Worm (Caenorhabditis elegans) whole organism, young adult: ENCODE data around the gene grd-2.

Experiments used
- B0035.1 ChIP-seq: sonication (generic microtip); optimal IDR thresholded peaks from 2 replicates; lab custom pipeline; 2016; ENCODE audit warnings: missing genetic modification characterization, mild to moderate bottlenecking, missing compliant biosample characterization, missing genotype, missing genetic modification reagents
- akir-1 ChIP-seq: fragments of 200-800 bp; sonication (Bioruptor generic); optimal IDR thresholded peaks from 2 replicates; lab custom pipeline; 2018; ENCODE audit warnings: mild to moderate bottlenecking, missing genetic modification characterization, moderate library complexity, missing compliant biosample characterization
- aptf-2 ChIP-seq: fragments of 200-800 bp; sonication (Bioruptor generic); conservative IDR thresholded peaks from 2 replicates; pipeline ENCODE4 v1.3.6; 2022; ENCODE audit warnings: missing genetic modification reagents, missing genetic modification characterization, missing compliant biosample characterization
- attf-6 ChIP-seq: fragments of 200-800 bp; sonication (Bioruptor generic); IDR thresholded peaks from 2 replicates; pipeline ENCODE4 v1.3.6; 2022; ENCODE audit warnings: missing genetic modification reagents, missing genetic modification characterization, missing compliant biosample characterization
- dpff-1 ChIP-seq: sonication (generic microtip); optimal IDR thresholded peaks from 2 replicates; lab custom pipeline; 2017; ENCODE audit warnings: mild to moderate bottlenecking, missing genetic modification characterization, missing compliant biosample characterization
- egl-18 ChIP-seq: fragments of 200-800 bp; sonication (Bioruptor generic); IDR thresholded peaks from 2 replicates; pipeline ENCODE4 v1.3.6; 2022; ENCODE audit warnings: missing genetic modification reagents, missing genetic modification characterization, missing compliant biosample characterization
- fkh-3 ChIP-seq: sonication (generic microtip); optimal IDR thresholded peaks from 2 replicates; lab custom pipeline; 2016; ENCODE audit warnings: mild to moderate bottlenecking, missing genetic modification characterization, missing compliant biosample characterization
- madf-10 ChIP-seq: sonication (generic microtip); optimal IDR thresholded peaks from 2 replicates; lab custom pipeline; 2016; ENCODE audit warnings: mild to moderate bottlenecking, missing genetic modification characterization, missing compliant biosample characterization
- nfya-1 ChIP-seq: sonication (generic microtip); optimal IDR thresholded peaks from 2 replicates; lab custom pipeline; 2017; ENCODE audit warnings: antibody characterized with exemption, missing compliant biosample characterization, missing genetic modification characterization, borderline replicate concordance; ENCODE audit not compliant: insufficient read depth
- nhr-80 ChIP-seq: sonication (generic microtip); optimal IDR thresholded peaks from 2 replicates; lab custom pipeline; 2016; ENCODE audit warnings: missing genetic modification characterization, missing compliant biosample characterization
- snpc-4 ChIP-seq, 5 experiments: fragments of 150-350 bp in 1 of 5; sonication (generic microtip) in 4 of 5; optimal IDR thresholded peaks; 2 replicates each; lab custom pipeline; 2014 to 2018; ENCODE audit warnings: missing genetic modification characterization in 5 of 5, missing biosample characterization in 3 of 5, antibody characterized with exemption in 2 of 5, mild to moderate bottlenecking in 2 of 5, missing compliant biosample characterization in 2 of 5, missing genotype in 2 of 5, moderate library complexity in 2 of 5, missing genetic modification reagents in 1 of 5
- tlf-1 ChIP-seq: fragments of 200-800 bp; sonication (Bioruptor generic); optimal IDR thresholded peaks from 2 replicates; lab custom pipeline; 2018; ENCODE audit warnings: mild to moderate bottlenecking, missing genetic modification characterization, missing compliant biosample characterization

- TF ChIP-seq dpff-1 (tag; lab: Kevin White, UChicago) = no peak
- TF ChIP-seq fkh-3 (tag; lab: Kevin White, UChicago) = no peak
- TF ChIP-seq attf-6 (GFP tag; lab: Robert Waterston, UW) = no peak
- no peak for TF ChIP-seq B0035.1 (tag; lab: Kevin White, UChicago)
- no peak for TF ChIP-seq snpc-4 (GFP tag; optimal IDR thresholded peaks at IDR 0.05; lab: Kevin White, UChicago)
- no peak for TF ChIP-seq snpc-4 (tag; optimal IDR thresholded peaks at IDR 0.05; lab: Kevin White, UChicago)
- TF ChIP-seq tlf-1 (GFP tag; lab: Kevin White, UChicago) = no peak
- no peak for TF ChIP-seq aptf-2
- TF ChIP-seq nhr-80 = no peak
- TF ChIP-seq egl-18 (GFP tag; lab: Robert Waterston, UW) = no peak
- no peak for TF ChIP-seq nfya-1 (tag; lab: Kevin White, UChicago)
- no peak for TF ChIP-seq madf-10
- TF ChIP-seq akir-1 (GFP tag; lab: Kevin White, UChicago) = no peak
These were observed 14.8 kb upstream of the grd-2 start, which contains the start of gene F26F2.10 for ce11 chrV:20594746-20595145.
